Worm (Caenorhabditis elegans) whole organism, late embryonic: Measurements from ENCODE around the gene T10C6.6.
A peak's percentile ranks its signal among the peaks of the same experiment; 100 is the strongest.

Experiments used
- C08G9.2 ChIP-seq: sonication (generic microtip); optimal IDR thresholded peaks from 2 replicates; lab custom pipeline; 2016; ENCODE audit warnings: mild to moderate bottlenecking, missing genetic modification characterization, moderate library complexity, missing compliant biosample characterization
- F13H6.1 ChIP-seq: sonication (generic microtip); optimal IDR thresholded peaks from 2 replicates; lab custom pipeline; 2016; ENCODE audit warnings: missing genetic modification characterization, missing compliant biosample characterization
- K02D7.2 ChIP-seq: sonication (generic microtip); optimal IDR thresholded peaks from 2 replicates; lab custom pipeline; 2017; ENCODE audit warnings: mild to moderate bottlenecking, missing genetic modification characterization, missing compliant biosample characterization
- K09A11.1 ChIP-seq: sonication (generic microtip); optimal IDR thresholded peaks from 2 replicates; lab custom pipeline; 2017; ENCODE audit warnings: antibody characterized with exemption, mild to moderate bottlenecking, missing genetic modification characterization, missing compliant biosample characterization; ENCODE audit not compliant: insufficient read depth
- ama-1 ChIP-seq: fragments of 150-350 bp; optimal IDR thresholded peaks from 2 replicates; lab custom pipeline; 2014
- ceh-19 ChIP-seq: fragments of 200-800 bp; sonication (Bioruptor generic); optimal IDR thresholded peaks from 2 replicates; lab custom pipeline; 2018; ENCODE audit warnings: mild to moderate bottlenecking, missing genetic modification characterization, missing compliant biosample characterization
- ceh-24 ChIP-seq: sonication (generic microtip); optimal IDR thresholded peaks from 2 replicates; lab custom pipeline; 2016; ENCODE audit warnings: mild to moderate bottlenecking, missing genetic modification characterization, missing compliant biosample characterization
- che-1 ChIP-seq: sonication (generic microtip); optimal IDR thresholded peaks from 2 replicates; lab custom pipeline; 2016; ENCODE audit warnings: mild to moderate bottlenecking, missing genetic modification characterization, missing compliant biosample characterization
- dmd-4 ChIP-seq: sonication (generic microtip); optimal IDR thresholded peaks from 2 replicates; lab custom pipeline; 2016; ENCODE audit warnings: borderline replicate concordance, missing genetic modification characterization, missing compliant biosample characterization
- dve-1 ChIP-seq: sonication (generic microtip); optimal IDR thresholded peaks from 2 replicates; lab custom pipeline; 2017; ENCODE audit warnings: antibody characterized with exemption, mild to moderate bottlenecking, missing genetic modification characterization, missing compliant biosample characterization
- elt-2 ChIP-seq: sonication (generic microtip); optimal IDR thresholded peaks from 2 replicates; lab custom pipeline; 2016; ENCODE audit warnings: missing genetic modification reagents, missing genetic modification characterization, missing compliant biosample characterization
- elt-4 ChIP-seq: sonication (generic microtip); optimal IDR thresholded peaks from 2 replicates; lab custom pipeline; 2016; ENCODE audit warnings: missing genetic modification characterization, missing compliant biosample characterization
- fax-1 ChIP-seq: sonication (generic microtip); optimal IDR thresholded peaks from 2 replicates; lab custom pipeline; 2016; ENCODE audit warnings: missing genotype, missing genetic modification characterization, missing compliant biosample characterization
- gmeb-2 ChIP-seq: sonication (generic microtip); optimal IDR thresholded peaks from 2 replicates; lab custom pipeline; 2016; ENCODE audit warnings: missing genetic modification characterization, inconsistent platforms, missing compliant biosample characterization
- hlh-13 ChIP-seq: fragments of 200-800 bp; sonication (Bioruptor generic); optimal IDR thresholded peaks from 2 replicates; lab custom pipeline; 2018; ENCODE audit warnings: mild to moderate bottlenecking, missing genetic modification characterization, missing compliant biosample characterization
- hlh-15 ChIP-seq: sonication (generic microtip); optimal IDR thresholded peaks from 2 replicates; lab custom pipeline; 2016; ENCODE audit warnings: missing genetic modification characterization, missing compliant biosample characterization
- hlh-30 ChIP-seq: sonication (generic microtip); optimal IDR thresholded peaks from 2 replicates; lab custom pipeline; 2017; ENCODE audit warnings: antibody characterized with exemption, missing genetic modification characterization, missing compliant biosample characterization; ENCODE audit not compliant: insufficient read depth
- hlh-6 ChIP-seq: sonication (generic microtip); optimal IDR thresholded peaks from 2 replicates; lab custom pipeline; 2016; ENCODE audit warnings: missing genotype, missing genetic modification characterization, missing compliant biosample characterization
- hlh-8 ChIP-seq: sonication (generic microtip); optimal IDR thresholded peaks from 2 replicates; lab custom pipeline; 2016; ENCODE audit warnings: missing genotype, missing genetic modification characterization, missing compliant biosample characterization
- lim-6 ChIP-seq: sonication (generic microtip); optimal IDR thresholded peaks from 2 replicates; lab custom pipeline; 2016; ENCODE audit warnings: missing genetic modification characterization, missing compliant biosample characterization
- lin-11 ChIP-seq: fragments of 200-800 bp; sonication (Bioruptor generic); optimal IDR thresholded peaks from 2 replicates; lab custom pipeline; 2018; ENCODE audit warnings: mild to moderate bottlenecking, missing genetic modification characterization, missing compliant biosample characterization
- madf-2 ChIP-seq: sonication (generic microtip); optimal IDR thresholded peaks from 2 replicates; lab custom pipeline; 2017; ENCODE audit warnings: missing genetic modification characterization, missing compliant biosample characterization
- mec-3 ChIP-seq: sonication (generic microtip); optimal IDR thresholded peaks from 2 replicates; lab custom pipeline; 2016; ENCODE audit warnings: borderline replicate concordance, missing genetic modification characterization, missing compliant biosample characterization
- nhr-11 ChIP-seq: fragments of 150-350 bp; optimal IDR thresholded peaks from 2 replicates; lab custom pipeline; 2014; ENCODE audit warnings: missing biosample characterization, missing genetic modification characterization
- odd-2 ChIP-seq: sonication (generic microtip); optimal IDR thresholded peaks from 2 replicates; lab custom pipeline; 2017; ENCODE audit warnings: antibody characterized with exemption, mild to moderate bottlenecking, missing genetic modification characterization, missing compliant biosample characterization
- pag-3 ChIP-seq: sonication (generic microtip); optimal IDR thresholded peaks from 2 replicates; lab custom pipeline; 2016; ENCODE audit warnings: missing compliant biosample characterization, missing genetic modification characterization, borderline replicate concordance
- pax-1 ChIP-seq: fragments of 150-350 bp; optimal IDR thresholded peaks from 2 replicates; lab custom pipeline; 2014; ENCODE audit warnings: missing biosample characterization, missing genetic modification characterization
- pha-4 ChIP-seq: fragments of 150-350 bp; optimal IDR thresholded peaks from 2 replicates; lab custom pipeline; 2018; ENCODE audit warnings: missing biosample characterization, missing genetic modification reagents, missing genetic modification characterization
- ref-2 ChIP-seq: sonication (generic microtip); optimal IDR thresholded peaks from 2 replicates; lab custom pipeline; 2016; ENCODE audit warnings: missing genetic modification characterization, missing compliant biosample characterization
- rnt-1 ChIP-seq: sonication (generic microtip); optimal IDR thresholded peaks from 2 replicates; lab custom pipeline; 2016; ENCODE audit warnings: missing genetic modification characterization, missing compliant biosample characterization
- sdc-2 ChIP-seq: sonication (generic microtip); optimal IDR thresholded peaks from 2 replicates; lab custom pipeline; 2016; ENCODE audit warnings: missing genotype, missing genetic modification characterization, missing compliant biosample characterization
- syd-9 ChIP-seq: sonication (generic microtip); optimal IDR thresholded peaks from 2 replicates; lab custom pipeline; 2016; ENCODE audit warnings: mild to moderate bottlenecking, missing genetic modification characterization, moderate library complexity, missing compliant biosample characterization
- tbx-7 ChIP-seq: sonication (generic microtip); optimal IDR thresholded peaks from 2 replicates; lab custom pipeline; 2016; ENCODE audit warnings: missing genotype, missing genetic modification characterization, missing compliant biosample characterization
- ttx-3 ChIP-seq: sonication (generic microtip); optimal IDR thresholded peaks from 2 replicates; lab custom pipeline; 2016; ENCODE audit warnings: missing genetic modification reagents, missing genetic modification characterization, missing compliant biosample characterization
- unc-3 ChIP-seq, 2 experiments: fragments of 200-800 bp in 1 of 2; sonication (Bioruptor generic) in 1 of 2; sonication (generic microtip) in 1 of 2; conservative IDR thresholded peaks in 1 of 2; optimal IDR thresholded peaks in 1 of 2; 2 replicates each; pipeline versions ENCODE4 v1.3.6 to Lab custom; 2016 to 2022; ENCODE audit warnings: missing compliant biosample characterization in 2 of 2, missing genetic modification characterization in 2 of 2, missing genetic modification reagents in 1 of 2
- zip-5 ChIP-seq: sonication (generic microtip); optimal IDR thresholded peaks from 2 replicates; lab custom pipeline; 2016; ENCODE audit warnings: missing genetic modification characterization, missing compliant biosample characterization
- ztf-16 ChIP-seq: sonication (generic microtip); optimal IDR thresholded peaks from 2 replicates; lab custom pipeline; 2017; ENCODE audit warnings: missing genetic modification characterization, missing compliant biosample characterization

The T10C6.6 gene

ce11 chrV:16060135-16060534 is 36.0 kb downstream of the T10C6.6 start, which contains the start of gene F14H3.15:
F14H3.15 (minus strand) TSS chrV:16060235.
- TF ChIP-seq lin-11 (tag; lab: Kevin White, UChicago), result no peak
- no peak for TF ChIP-seq rnt-1 (tag; lab: Kevin White, UChicago)
- TF ChIP-seq madf-2 (tag; lab: Kevin White, UChicago), result no peak
- TF ChIP-seq gmeb-2 (tag; lab: Kevin White, UChicago), result no peak
- no peak for TF ChIP-seq zip-5 (tag; lab: Kevin White, UChicago)
- no peak for TF ChIP-seq ceh-19 (GFP tag; lab: Kevin White, UChicago)
- TF ChIP-seq hlh-8 (tag; lab: Kevin White, UChicago), result no peak
- no peak for TF ChIP-seq dmd-4
- TF ChIP-seq hlh-13, result no peak
- TF ChIP-seq unc-3 (GFP tag; conservative IDR thresholded peaks at IDR 0.05; lab: Robert Waterston, UW), result no peak
- no peak for TF ChIP-seq unc-3 (tag; optimal IDR thresholded peaks at IDR 0.05; lab: Kevin White, UChicago)
- TF ChIP-seq hlh-30 (tag; lab: Kevin White, UChicago), result no peak
- TF ChIP-seq syd-9 (tag; lab: Kevin White, UChicago), result no peak
- no peak for TF ChIP-seq mec-3 (tag; lab: Kevin White, UChicago)
- no peak for TF ChIP-seq C08G9.2
- no peak for TF ChIP-seq pax-1 (tag; lab: Kevin White, UChicago)
- TF ChIP-seq ztf-16 (tag; lab: Kevin White, UChicago), result no peak
- TF ChIP-seq ref-2 (tag; lab: Kevin White, UChicago), result no peak
- TF ChIP-seq ttx-3 (tag; lab: Kevin White, UChicago), result no peak

ce11 chrV:16061993-16062392 is 37.9 kb downstream of the T10C6.6 start, which contains the start of gene fbxa-100:
fbxa-100 (minus strand) TSS chrV:16062093.
- TF ChIP-seq ceh-24 (no peak), hlh-6 (tag; lab: Kevin White, UChicago) (no peak)

ce11 chrV:16062788-16063187 is 38.7 kb downstream of the T10C6.6 start, which contains the start of gene F14H3.14:
F14H3.14 (minus strand) TSS chrV:16062888.
- TF ChIP-seq madf-2 (tag; lab: Kevin White, UChicago) (no peak), ama-1 (no peak), hlh-15 (tag; lab: Kevin White, UChicago) (no peak), hlh-8 (tag; lab: Kevin White, UChicago) (no peak)

- TF ChIP-seq elt-2, result peak; percentile 4
- TF ChIP-seq pag-3 (tag; lab: Kevin White, UChicago), result no peak
These were observed 44.8 kb downstream of the T10C6.6 start, which contains the start of gene cyp-35D1 for ce11 chrV:16068938-16069337. cyp-35D1 (plus strand) TSS chrV:16069238.

- TF ChIP-seq F13H6.1 (tag; lab: Kevin White, UChicago), result no peak
- no peak for TF ChIP-seq dmd-4
- peak; percentile 52 for TF ChIP-seq elt-2
- TF ChIP-seq tbx-7 (tag; lab: Kevin White, UChicago), result no peak
- TF ChIP-seq, all 69 proteins: peak for 1
These were observed 47.0 kb downstream of the T10C6.6 start, which contains the start of gene nhr-176 for ce11 chrV:16071167-16071566. nhr-176 (plus strand) TSS chrV:16071325.

- no peak for TF ChIP-seq elt-2
- TF ChIP-seq, all 69 proteins: peak for 0
These were observed 49.7 kb downstream of the T10C6.6 start, which contains the start of gene srj-10 for ce11 chrV:16073856-16074255. srj-10 (minus strand) TSS chrV:16073956.

ce11 chrV:16075250-16075709 is 51.2 kb downstream of the T10C6.6 start, which contains the start of the genes F14H3.12 and srj-29:
F14H3.12 (minus strand) TSS chrV:16075323.
srj-29 (plus strand) TSS chrV:16075659.
- no peak for TF ChIP-seq C08G9.2
- TF ChIP-seq F13H6.1 (tag; lab: Kevin White, UChicago), result no peak
- TF ChIP-seq hlh-8 (tag; lab: Kevin White, UChicago), result no peak
- TF ChIP-seq che-1 (tag; lab: Kevin White, UChicago), result no peak
- TF ChIP-seq pha-4, result no peak
- no peak for TF ChIP-seq hlh-13
- TF ChIP-seq sdc-2 (tag; lab: Kevin White, UChicago), result no peak
- TF ChIP-seq odd-2, result no peak
- no peak for TF ChIP-seq elt-4 (tag; lab: Kevin White, UChicago)
- TF ChIP-seq nhr-11 (tag; lab: Kevin White, UChicago), result no peak
- no peak for TF ChIP-seq lim-6 (tag; lab: Kevin White, UChicago)
- TF ChIP-seq K09A11.1, result no peak
- no peak for TF ChIP-seq K02D7.2
- no peak for TF ChIP-seq fax-1 (tag; lab: Kevin White, UChicago)
- TF ChIP-seq dve-1 (tag; lab: Kevin White, UChicago), result no peak
